Fruit fly (Drosophila melanogaster) whole organism, prepupa: ENCODE measurements around the gene CG43896.

ENCODE experiments used
- Blimp-1 ChIP-seq: fragments of 200-800 bp; sonication (Bioruptor generic); optimal IDR thresholded peaks from 3 replicates; lab custom pipeline; 2017; ENCODE audit warnings: missing biosample characterization, missing genetic modification characterization, mild to moderate bottlenecking, moderate library complexity, missing genetic modification reagents
- CG10631 ChIP-seq: fragments of 200-800 bp; sonication (Bioruptor generic); optimal IDR thresholded peaks from 2 replicates; lab custom pipeline; 2016; ENCODE audit warnings: missing biosample characterization, missing genetic modification characterization
- CG11294 ChIP-seq: fragments of 200-800 bp; sonication (Bioruptor generic); IDR thresholded peaks from 2 replicates; pipeline ENCODE4 v1.3.6; 2022; ENCODE audit warnings: missing biosample characterization, missing genetic modification characterization
- CG11762 ChIP-seq: fragments of 200-800 bp; sonication (Bioruptor generic); optimal IDR thresholded peaks from 3 replicates; lab custom pipeline; 2016; ENCODE audit warnings: missing biosample characterization, missing genetic modification characterization; ENCODE audit not compliant: insufficient read depth
- CG1621 ChIP-seq: fragments of 200-800 bp; sonication (Bioruptor generic); optimal IDR thresholded peaks from 3 replicates; lab custom pipeline; 2018; ENCODE audit warnings: missing biosample characterization, mild to moderate bottlenecking, missing genetic modification characterization
- CG16779 ChIP-seq: fragments of 200-800 bp; sonication (Bioruptor generic); optimal IDR thresholded peaks from 3 replicates; lab custom pipeline; 2017; ENCODE audit warnings: missing biosample characterization, mild to moderate bottlenecking, missing genetic modification characterization
- CG3032 ChIP-seq: fragments of 200-800 bp; optimal IDR thresholded peaks from 2 replicates; lab custom pipeline; 2019; ENCODE audit warnings: missing biosample characterization, mild to moderate bottlenecking, missing genetic modification characterization, moderate library complexity
- CG31627 ChIP-seq: fragments of 200-800 bp; sonication (Bioruptor generic); optimal IDR thresholded peaks from 3 replicates; lab custom pipeline; 2016; ENCODE audit warnings: missing biosample characterization, missing genetic modification characterization
- CG32006 ChIP-seq: fragments of 200-800 bp; sonication (Bioruptor generic); optimal IDR thresholded peaks from 3 replicates; lab custom pipeline; 2017; ENCODE audit warnings: missing biosample characterization, mild to moderate bottlenecking, missing genetic modification characterization
- CG34406 ChIP-seq: fragments of 200-800 bp; sonication (Bioruptor generic); optimal IDR thresholded peaks from 3 replicates; lab custom pipeline; 2016; ENCODE audit warnings: missing biosample characterization, missing genetic modification characterization
- CG3919 ChIP-seq: fragments of 200-800 bp; sonication (Bioruptor generic); optimal IDR thresholded peaks from 3 replicates; lab custom pipeline; 2016; ENCODE audit warnings: missing biosample characterization, missing genetic modification characterization
- CG4318 ChIP-seq: fragments of 200-800 bp; sonication (Bioruptor generic); optimal IDR thresholded peaks from 3 replicates; lab custom pipeline; 2017; ENCODE audit warnings: missing biosample characterization, mild to moderate bottlenecking, missing genetic modification characterization
- CG6163 ChIP-seq: fragments of 200-800 bp; sonication (Bioruptor generic); IDR thresholded peaks from 3 replicates; pipeline ENCODE4 v1.3.6; 2022; ENCODE audit warnings: missing biosample characterization, missing genetic modification characterization
- CG6276 ChIP-seq: fragments of 200-800 bp; sonication (Bioruptor generic); optimal IDR thresholded peaks from 2 replicates; lab custom pipeline; 2017; ENCODE audit warnings: missing biosample characterization, mild to moderate bottlenecking, missing genetic modification characterization
- CG6808 ChIP-seq: fragments of 200-800 bp; sonication (Bioruptor generic); optimal IDR thresholded peaks from 3 replicates; lab custom pipeline; 2017; ENCODE audit warnings: missing biosample characterization, missing genetic modification characterization, mild to moderate bottlenecking, moderate library complexity, missing genetic modification reagents
- CG7368 ChIP-seq: fragments of 200-800 bp; sonication (Bioruptor generic); optimal IDR thresholded peaks from 3 replicates; lab custom pipeline; 2016; ENCODE audit warnings: missing biosample characterization, missing genetic modification characterization
- CG8319 ChIP-seq: fragments of 200-800 bp; sonication (Bioruptor generic); optimal IDR thresholded peaks from 3 replicates; lab custom pipeline; 2016; ENCODE audit warnings: missing biosample characterization, missing genetic modification characterization
- CG8632 ChIP-seq: fragments of 200-800 bp; sonication (Bioruptor generic); optimal IDR thresholded peaks from 3 replicates; lab custom pipeline; 2016; ENCODE audit warnings: missing biosample characterization, missing genetic modification characterization
- CG9139 ChIP-seq: fragments of 200-800 bp; sonication (Bioruptor generic); optimal IDR thresholded peaks from 3 replicates; lab custom pipeline; 2017; ENCODE audit warnings: missing biosample characterization, mild to moderate bottlenecking, missing genetic modification characterization
- Eip78C ChIP-seq: fragments of 200-800 bp; sonication (Bioruptor generic); peaks from one replicate; lab custom pipeline; 2016; ENCODE audit warnings: missing biosample characterization, missing genetic modification characterization
- Ets21C ChIP-seq: fragments of 200-800 bp; sonication (Bioruptor generic); optimal IDR thresholded peaks from 3 replicates; lab custom pipeline; 2016; ENCODE audit warnings: missing biosample characterization, missing genetic modification characterization
- Ets96B ChIP-seq: fragments of 200-800 bp; optimal IDR thresholded peaks from 2 replicates; lab custom pipeline; 2019; ENCODE audit warnings: missing biosample characterization, mild to moderate bottlenecking, missing genetic modification characterization, moderate library complexity
- Gug ChIP-seq: fragments of 200-800 bp; sonication (Bioruptor generic); IDR thresholded peaks from 2 replicates; pipeline ENCODE4 v1.3.6; 2022; ENCODE audit warnings: missing biosample characterization, missing genetic modification characterization
- Hr39 ChIP-seq: fragments of 200-800 bp; sonication (Bioruptor generic); optimal IDR thresholded peaks from 2 replicates; lab custom pipeline; 2016; ENCODE audit warnings: missing biosample characterization, missing genetic modification characterization
- Hr4 ChIP-seq: fragments of 200-800 bp; sonication (Bioruptor generic); optimal IDR thresholded peaks from 3 replicates; lab custom pipeline; 2016; ENCODE audit warnings: missing biosample characterization, missing genetic modification characterization
- Lpt ChIP-seq: fragments of 200-800 bp; sonication (Bioruptor generic); optimal IDR thresholded peaks from 3 replicates; lab custom pipeline; 2016; ENCODE audit warnings: missing biosample characterization, missing genetic modification characterization
- Met ChIP-seq: fragments of 200-800 bp; sonication (Bioruptor generic); optimal IDR thresholded peaks from 3 replicates; lab custom pipeline; 2016; ENCODE audit warnings: missing biosample characterization, missing genetic modification characterization
- OdsH ChIP-seq: fragments of 200-800 bp; sonication (Bioruptor generic); optimal IDR thresholded peaks from 3 replicates; lab custom pipeline; 2016; ENCODE audit warnings: missing biosample characterization, missing genetic modification characterization
- Smox ChIP-seq: fragments of 200-800 bp; sonication (Bioruptor generic); optimal IDR thresholded peaks from 3 replicates; lab custom pipeline; 2016; ENCODE audit warnings: missing biosample characterization, missing genetic modification characterization
- Sox102F ChIP-seq: fragments of 200-800 bp; sonication (Bioruptor generic); optimal IDR thresholded peaks from 2 replicates; lab custom pipeline; 2016; ENCODE audit warnings: missing biosample characterization, mild to moderate bottlenecking, missing genetic modification characterization
- Sox14 ChIP-seq: fragments of 200-800 bp; sonication (Bioruptor generic); optimal IDR thresholded peaks from 3 replicates; lab custom pipeline; 2016; ENCODE audit warnings: missing biosample characterization, missing genetic modification characterization
- Sox15 ChIP-seq: fragments of 200-800 bp; sonication (Bioruptor generic); optimal IDR thresholded peaks from 3 replicates; lab custom pipeline; 2016; ENCODE audit warnings: missing biosample characterization, missing genetic modification characterization
- achi ChIP-seq: fragments of 200-800 bp; sonication (Bioruptor generic); optimal IDR thresholded peaks from 3 replicates; lab custom pipeline; 2016; ENCODE audit warnings: missing biosample characterization, missing genetic modification characterization
- acj6 ChIP-seq: fragments of 200-800 bp; sonication (Bioruptor generic); optimal IDR thresholded peaks from 3 replicates; lab custom pipeline; 2016; ENCODE audit warnings: missing biosample characterization, missing genetic modification characterization
- cyc ChIP-seq: fragments of 200-800 bp; sonication (Bioruptor generic); optimal IDR thresholded peaks from 3 replicates; lab custom pipeline; 2016; ENCODE audit warnings: missing biosample characterization, missing genetic modification characterization
- dac ChIP-seq: fragments of 200-800 bp; sonication (Bioruptor generic); optimal IDR thresholded peaks from 2 replicates; lab custom pipeline; 2017; ENCODE audit warnings: missing biosample characterization, mild to moderate bottlenecking, missing genetic modification characterization
- dsx ChIP-seq: fragments of 200-800 bp; optimal IDR thresholded peaks from 3 replicates; lab custom pipeline; 2019; ENCODE audit warnings: missing biosample characterization, mild to moderate bottlenecking, missing genetic modification characterization, moderate library complexity; ENCODE audit not compliant: poor library complexity, severe bottlenecking
- eg ChIP-seq: fragments of 200-800 bp; sonication (Bioruptor generic); IDR thresholded peaks from 3 replicates; pipeline ENCODE4 v1.3.6; 2022; ENCODE audit warnings: missing biosample characterization, missing genetic modification characterization
- fd59A ChIP-seq: fragments of 200-800 bp; sonication (Bioruptor generic); optimal IDR thresholded peaks from 2 replicates; lab custom pipeline; 2017; ENCODE audit warnings: missing biosample characterization, mild to moderate bottlenecking, missing genetic modification characterization, missing genetic modification reagents
- fd85E ChIP-seq: fragments of 200-800 bp; sonication (Bioruptor generic); optimal IDR thresholded peaks from 3 replicates; lab custom pipeline; 2016; ENCODE audit warnings: missing biosample characterization, missing genetic modification characterization
- lz ChIP-seq: fragments of 200-800 bp; sonication (Bioruptor generic); optimal IDR thresholded peaks from 3 replicates; lab custom pipeline; 2016; ENCODE audit warnings: missing biosample characterization, missing genetic modification characterization
- net ChIP-seq: fragments of 200-800 bp; sonication (Bioruptor generic); optimal IDR thresholded peaks from 3 replicates; lab custom pipeline; 2016; ENCODE audit warnings: missing biosample characterization, missing genetic modification characterization
- pdm3 ChIP-seq: fragments of 200-800 bp; sonication (Bioruptor generic); optimal IDR thresholded peaks from 3 replicates; lab custom pipeline; 2016; ENCODE audit warnings: missing biosample characterization, missing genetic modification characterization
- spab ChIP-seq: fragments of 200-800 bp; sonication (Bioruptor generic); optimal IDR thresholded peaks from 2 replicates; lab custom pipeline; 2017; ENCODE audit warnings: missing biosample characterization, mild to moderate bottlenecking, missing genetic modification characterization, missing genetic modification reagents
- ss ChIP-seq, 2 experiments: fragments of 200-800 bp; sonication (Bioruptor generic); optimal IDR thresholded peaks; 2 replicates in 1 of 2; 3 replicates in 1 of 2; lab custom pipeline; 2017 to 2018; ENCODE audit warnings: mild to moderate bottlenecking in 2 of 2, missing biosample characterization in 2 of 2, missing genetic modification characterization in 2 of 2, moderate library complexity in 1 of 2
- svp ChIP-seq: fragments of 200-800 bp; sonication (Bioruptor generic); peaks from one replicate; lab custom pipeline; 2016; ENCODE audit warnings: missing biosample characterization, missing genetic modification characterization
- topi ChIP-seq: fragments of 200-800 bp; sonication (Bioruptor generic); optimal IDR thresholded peaks from 3 replicates; lab custom pipeline; 2016; ENCODE audit warnings: missing biosample characterization, missing genetic modification characterization
- vri ChIP-seq: fragments of 200-800 bp; sonication (Bioruptor generic); optimal IDR thresholded peaks from 3 replicates; lab custom pipeline; 2016; ENCODE audit warnings: missing biosample characterization, mild to moderate bottlenecking, missing genetic modification characterization

Gene CG43896

DNA sequence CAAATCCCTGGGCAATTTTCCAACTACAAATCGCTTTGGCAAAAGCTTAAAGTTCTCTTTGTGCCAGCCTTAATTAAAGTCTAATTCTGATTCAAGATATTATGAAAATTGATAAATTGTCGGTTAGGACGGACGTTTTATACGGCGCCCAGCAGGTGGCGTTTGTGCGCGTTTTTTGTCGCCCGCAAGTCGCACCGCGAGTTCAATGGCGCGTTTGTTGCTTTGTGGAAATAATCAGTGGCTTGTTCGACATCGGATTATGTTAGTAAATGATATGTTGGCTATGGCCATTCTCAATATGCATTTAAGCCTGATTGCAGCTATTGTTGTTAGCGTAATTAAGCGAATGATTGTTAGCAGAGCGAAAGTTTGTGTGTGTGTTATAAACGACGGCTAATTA, 46.0 kb downstream of the CG43896 start:
- no peak for TF ChIP-seq Gug (GFP tag; lab: Robert Waterston, UW)
- TF ChIP-seq Sox15 (GFP tag; lab: Kevin White, UChicago): no peak
- TF ChIP-seq CG3919: no peak
- TF ChIP-seq ss (GFP tag; optimal IDR thresholded peaks at IDR 0.05; lab: Kevin White, UChicago): no peak
- no peak for TF ChIP-seq vri (GFP tag; lab: Kevin White, UChicago)
- TF ChIP-seq Hr39 (GFP tag; lab: Kevin White, UChicago): no peak
- no peak for TF ChIP-seq eg (GFP tag; lab: Robert Waterston, UW)
- no peak for TF ChIP-seq CG1621 (tag; lab: Kevin White, UChicago)
- no peak for TF ChIP-seq svp (GFP tag; lab: Kevin White, UChicago)
- TF ChIP-seq Ets21C (GFP tag; lab: Kevin White, UChicago): no peak
- no peak for TF ChIP-seq OdsH (GFP tag; lab: Kevin White, UChicago)
- no peak for TF ChIP-seq CG8632 (GFP tag; lab: Kevin White, UChicago)
- no peak for TF ChIP-seq Blimp-1 (GFP tag; lab: Kevin White, UChicago)
- TF ChIP-seq CG31627 (GFP tag; lab: Kevin White, UChicago): no peak
- TF ChIP-seq CG32006: no peak
- TF ChIP-seq acj6 (GFP tag; lab: Kevin White, UChicago): no peak

DNA sequence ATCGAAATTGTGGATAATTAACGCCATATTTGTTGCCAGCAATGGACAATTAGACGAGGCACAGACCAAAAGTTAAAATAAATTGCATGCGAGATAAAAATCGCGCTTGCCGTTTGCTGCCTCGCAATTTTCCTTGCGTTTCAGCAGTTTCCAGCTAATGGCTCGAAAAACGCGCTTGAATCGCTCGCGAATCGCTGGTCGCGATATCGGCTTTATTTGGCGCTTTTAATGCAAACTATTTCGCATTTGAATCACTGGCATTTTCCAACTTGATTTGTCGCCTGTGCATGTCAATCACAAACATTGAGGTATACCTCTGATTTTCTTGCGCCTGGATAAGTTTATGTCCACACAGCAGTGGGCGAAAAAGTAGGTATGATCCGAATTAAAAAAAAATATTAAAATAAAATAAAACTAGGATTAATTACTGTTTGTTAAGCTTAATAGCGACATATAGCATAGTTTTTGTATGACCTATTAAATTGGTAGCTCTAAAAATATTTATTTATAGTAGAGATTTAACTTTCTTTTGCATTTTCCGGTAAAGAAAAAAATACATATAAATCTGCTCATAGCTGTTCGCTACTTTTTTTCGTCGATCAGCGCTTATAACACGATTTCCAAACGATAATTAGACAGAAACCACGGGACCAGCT, 47.4 kb downstream of the CG43896 start:
- TF ChIP-seq CG8632 (GFP tag; lab: Kevin White, UChicago) (no peak), Hr4 (GFP tag; lab: Kevin White, UChicago) (peak; percentile 45), fd59A (GFP tag; lab: Kevin White, UChicago) (no peak), CG4318 (GFP tag; lab: Kevin White, UChicago) (peak; percentile 45), acj6 (GFP tag; lab: Kevin White, UChicago) (no peak), CG7368 (no peak), CG1621 (tag; lab: Kevin White, UChicago) (no peak), CG8319 (no peak), cyc (GFP tag; lab: Kevin White, UChicago) (no peak), svp (GFP tag; lab: Kevin White, UChicago) (no peak), CG11762 (GFP tag; lab: Kevin White, UChicago) (no peak), CG11294 (GFP tag; lab: Robert Waterston, UW) (no peak), vri (GFP tag; lab: Kevin White, UChicago) (no peak), dsx (no peak), Ets96B (no peak), net (GFP tag; lab: Kevin White, UChicago) (no peak), CG6276 (GFP tag; lab: Kevin White, UChicago) (peak; percentile 59), CG31627 (GFP tag; lab: Kevin White, UChicago) (no peak), topi (GFP tag; lab: Kevin White, UChicago) (no peak), ss (GFP tag; optimal IDR thresholded peaks at IDR 0.05; lab: Kevin White, UChicago) (no peak), Sox102F (no peak), Smox (GFP tag; lab: Kevin White, UChicago) (no peak), CG34406 (no peak), CG10631 (no peak), Lpt (GFP tag; lab: Kevin White, UChicago) (no peak), CG9139 (no peak), Eip78C (GFP tag; lab: Kevin White, UChicago) (peak; percentile 59), CG3032 (tag; lab: Kevin White, UChicago) (no peak), dac (GFP tag; lab: Kevin White, UChicago) (no peak), Blimp-1 (GFP tag; lab: Kevin White, UChicago) (no peak), lz (GFP tag; lab: Kevin White, UChicago) (no peak), Gug (GFP tag; lab: Robert Waterston, UW) (no peak), spab (GFP tag; lab: Kevin White, UChicago) (no peak), CG3919 (no peak), pdm3 (GFP tag; lab: Kevin White, UChicago) (peak; percentile 30), CG6163 (GFP tag; lab: Robert Waterston, UW) (no peak), Met (GFP tag; lab: Kevin White, UChicago) (no peak), CG6808 (no peak), Ets21C (GFP tag; lab: Kevin White, UChicago) (no peak), Sox14 (GFP tag; lab: Kevin White, UChicago) (no peak), Hr39 (GFP tag; lab: Kevin White, UChicago) (no peak), achi (GFP tag; lab: Kevin White, UChicago) (peak; percentile 29), fd85E (GFP tag; lab: Kevin White, UChicago) (no peak), CG16779 (no peak)
